Worm (Caenorhabditis elegans) whole organism, late embryonic: ENCODE measurements around the gene Y57G11B.3.

ENCODE experiments used
- Y22D7AL.16 ChIP-seq: sonication (generic microtip); optimal IDR thresholded peaks from 2 replicates; lab custom pipeline; 2016; ENCODE audit warnings: missing genetic modification characterization, missing compliant biosample characterization
- ceh-18 ChIP-seq: sonication (generic microtip); optimal IDR thresholded peaks from 2 replicates; lab custom pipeline; 2016; ENCODE audit warnings: missing genetic modification characterization, missing compliant biosample characterization
- dmd-4 ChIP-seq: sonication (generic microtip); optimal IDR thresholded peaks from 2 replicates; lab custom pipeline; 2016; ENCODE audit warnings: borderline replicate concordance, missing genetic modification characterization, missing compliant biosample characterization
- dve-1 ChIP-seq: sonication (generic microtip); optimal IDR thresholded peaks from 2 replicates; lab custom pipeline; 2017; ENCODE audit warnings: antibody characterized with exemption, mild to moderate bottlenecking, missing genetic modification characterization, missing compliant biosample characterization
- elt-2 ChIP-seq: sonication (generic microtip); optimal IDR thresholded peaks from 2 replicates; lab custom pipeline; 2016; ENCODE audit warnings: missing genetic modification reagents, missing genetic modification characterization, missing compliant biosample characterization
- hlh-13 ChIP-seq: fragments of 200-800 bp; sonication (Bioruptor generic); optimal IDR thresholded peaks from 2 replicates; lab custom pipeline; 2018; ENCODE audit warnings: mild to moderate bottlenecking, missing genetic modification characterization, missing compliant biosample characterization
- hlh-15 ChIP-seq: sonication (generic microtip); optimal IDR thresholded peaks from 2 replicates; lab custom pipeline; 2016; ENCODE audit warnings: missing genetic modification characterization, missing compliant biosample characterization
- hlh-30 ChIP-seq: sonication (generic microtip); optimal IDR thresholded peaks from 2 replicates; lab custom pipeline; 2017; ENCODE audit warnings: antibody characterized with exemption, missing genetic modification characterization, missing compliant biosample characterization; ENCODE audit not compliant: insufficient read depth
- npax-4 ChIP-seq: sonication (generic microtip); optimal IDR thresholded peaks from 2 replicates; lab custom pipeline; 2016; ENCODE audit warnings: missing genetic modification characterization, missing compliant biosample characterization
- pax-1 ChIP-seq: fragments of 150-350 bp; optimal IDR thresholded peaks from 2 replicates; lab custom pipeline; 2014; ENCODE audit warnings: missing biosample characterization, missing genetic modification characterization
- pha-2 ChIP-seq: sonication (generic microtip); optimal IDR thresholded peaks from 2 replicates; lab custom pipeline; 2017; ENCODE audit warnings: mild to moderate bottlenecking, missing genetic modification characterization, missing compliant biosample characterization
- pha-4 ChIP-seq: fragments of 150-350 bp; optimal IDR thresholded peaks from 2 replicates; lab custom pipeline; 2018; ENCODE audit warnings: missing biosample characterization, missing genetic modification reagents, missing genetic modification characterization
- sox-4 ChIP-seq: sonication (generic microtip); optimal IDR thresholded peaks from 2 replicates; lab custom pipeline; 2017; ENCODE audit warnings: mild to moderate bottlenecking, missing genetic modification characterization, inconsistent platforms, missing compliant biosample characterization
- unc-42 ChIP-seq: sonication (generic microtip); optimal IDR thresholded peaks from 2 replicates; lab custom pipeline; 2016; ENCODE audit warnings: missing genotype, missing genetic modification characterization, missing compliant biosample characterization

- TF ChIP-seq elt-2, result no peak
- TF ChIP-seq pha-2, result no peak
- TF ChIP-seq dmd-4 (tag; lab: Kevin White, UChicago), result no peak
- no peak for TF ChIP-seq sox-4 (tag; lab: Kevin White, UChicago)
- TF ChIP-seq pax-1 (tag; lab: Kevin White, UChicago), result no peak
- TF ChIP-seq ceh-18 (tag; lab: Kevin White, UChicago), result no peak
- no peak for TF ChIP-seq npax-4 (tag; lab: Kevin White, UChicago)
- no peak for TF ChIP-seq Y22D7AL.16
- TF ChIP-seq pha-4 (tag; lab: Kevin White, UChicago), result no peak
- no peak for TF ChIP-seq hlh-30
- TF ChIP-seq hlh-15 (tag; lab: Kevin White, UChicago), result no peak
- TF ChIP-seq hlh-13 (GFP tag; lab: Kevin White, UChicago), result no peak
- TF ChIP-seq dve-1 (tag; lab: Kevin White, UChicago), result no peak
- no peak for TF ChIP-seq unc-42 (tag; lab: Kevin White, UChicago)
These were observed 34.4 kb upstream of the Y57G11B.3 start for ce11 chrIV:14608605-14609004.
